Fruit fly (Drosophila melanogaster): Measurements from ENCODE around the gene CG15564.

dm6 chr3R:31259947-31260346, 24.8 kb upstream of the CG15564 start, which contains the start of gene CAH16:
- TF ChIP-seq CG17806 (tag; optimal IDR thresholded peaks at IDR 0.05) (no peak), CG4496 (GFP tag; IDR thresholded peaks at IDR 0.05) (no peak), CG34367 (tag; optimal IDR thresholded peaks at IDR 0.05) (no peak), Pif1B (GFP tag; optimal IDR thresholded peaks at IDR 0.05) (no peak), fd96Ca (GFP tag; IDR thresholded peaks at IDR 0.05) (no peak), CG13204 (GFP tag; optimal IDR thresholded peaks at IDR 0.05) (no peak), rn (GFP tag; IDR thresholded peaks at IDR 0.05) (no peak), CG14655 (GFP tag; optimal IDR thresholded peaks at IDR 0.05) (no peak), CG10348 (GFP tag; IDR thresholded peaks at IDR 0.05) (no peak)

All from whole organism, pupa.